Fruit fly (Drosophila melanogaster): ENCODE measurements around the gene CG14537.
A peak's percentile ranks its signal among the peaks of the same experiment; 100 is the strongest.

Gene CG14537

dm6 chr2L:7871821-7872524 lies 31.7 kb downstream of the CG14537 start:
- peak; percentile 5 for TF ChIP-seq CG5204 (GFP tag; optimal IDR thresholded peaks at IDR 0.05)
- no peak for TF ChIP-seq toe (GFP tag; optimal IDR thresholded peaks at IDR 0.05)
- TF ChIP-seq Clk (GFP tag; optimal IDR thresholded peaks at IDR 0.05) = no peak

- TF ChIP-seq cic (GFP tag; optimal IDR thresholded peaks at IDR 0.05) (no peak), CG14711 (tag; optimal IDR thresholded peaks at IDR 0.05) (no peak), CG12768 (GFP tag; optimal IDR thresholded peaks at IDR 0.05) (no peak), Crg-1 (GFP tag; optimal IDR thresholded peaks at IDR 0.05) (no peak), CG5204 (GFP tag; optimal IDR thresholded peaks at IDR 0.05) (no peak), cnc (optimal IDR thresholded peaks at IDR 0.05) (no peak), CG7045 (GFP tag; optimal IDR thresholded peaks at IDR 0.05) (no peak), CG7101 (tag; optimal IDR thresholded peaks at IDR 0.05) (no peak), kay (GFP tag; ENCODE audit: borderline replicate concordance) (no peak), CG11617 (GFP tag; optimal IDR thresholded peaks at IDR 0.05) (no peak), Hr96 (GFP tag; optimal IDR thresholded peaks at IDR 0.05) (no peak), Mnt (GFP tag; optimal IDR thresholded peaks at IDR 0.05) (no peak), ovo (GFP tag; optimal IDR thresholded peaks at IDR 0.05) (no peak), pad (GFP tag; optimal IDR thresholded peaks at IDR 0.05) (no peak), CG1620 (GFP tag; optimal IDR thresholded peaks at IDR 0.05) (no peak)
These were observed 32.4 kb downstream of the CG14537 start for dm6 chr2L:7872680-7873079.

dm6 chr2L:7875676-7876075 lies 35.4 kb downstream of the CG14537 start:
- TF ChIP-seq CG7101 (tag; optimal IDR thresholded peaks at IDR 0.05) = no peak

dm6 chr2L:7876520-7877232 lies 36.4 kb downstream of the CG14537 start:
- TF ChIP-seq CG1620 (GFP tag; optimal IDR thresholded peaks at IDR 0.05) (no peak), CG5204 (GFP tag; optimal IDR thresholded peaks at IDR 0.05) (no peak), cic (GFP tag; optimal IDR thresholded peaks at IDR 0.05) (no peak), cnc (optimal IDR thresholded peaks at IDR 0.05) (no peak), CG7045 (GFP tag; optimal IDR thresholded peaks at IDR 0.05) (no peak), CG12768 (GFP tag; optimal IDR thresholded peaks at IDR 0.05) (no peak), pad (GFP tag; optimal IDR thresholded peaks at IDR 0.05) (no peak), bab1 (GFP tag; optimal IDR thresholded peaks at IDR 0.05) (no peak), CG33017 (tag; optimal IDR thresholded peaks at IDR 0.05) (no peak), CG11617 (GFP tag; optimal IDR thresholded peaks at IDR 0.05) (no peak), tj (GFP tag; optimal IDR thresholded peaks at IDR 0.05) (no peak), kay (GFP tag; ENCODE audit: borderline replicate concordance) (no peak), Hr96 (GFP tag; optimal IDR thresholded peaks at IDR 0.05) (no peak), CG14711 (tag; optimal IDR thresholded peaks at IDR 0.05) (no peak), CG7101 (tag; optimal IDR thresholded peaks at IDR 0.05) (no peak)

- TF ChIP-seq CG5204 (GFP tag; optimal IDR thresholded peaks at IDR 0.05) (no peak), CG1620 (GFP tag; optimal IDR thresholded peaks at IDR 0.05) (no peak), tj (GFP tag; optimal IDR thresholded peaks at IDR 0.05) (no peak), Clk (GFP tag; optimal IDR thresholded peaks at IDR 0.05) (no peak)
These were observed 38.1 kb downstream of the CG14537 start for dm6 chr2L:7878372-7878771.

- TF ChIP-seq CG1620 (GFP tag; optimal IDR thresholded peaks at IDR 0.05) = no peak
- peak; percentile 47 for TF ChIP-seq kay (GFP tag; ENCODE audit: borderline replicate concordance)
- no peak for TF ChIP-seq bab1 (GFP tag; optimal IDR thresholded peaks at IDR 0.05)
These were observed 39.1 kb downstream of the CG14537 start, which contains the start of gene spz3 for dm6 chr2L:7879292-7879894. Gene spz3, minus strand, starts transcription at chr2L:7879552.

- TF ChIP-seq CG11617 (GFP tag; optimal IDR thresholded peaks at IDR 0.05) (no peak), ovo (GFP tag; optimal IDR thresholded peaks at IDR 0.05) (no peak), cic (GFP tag; optimal IDR thresholded peaks at IDR 0.05) (no peak), Hr96 (GFP tag; optimal IDR thresholded peaks at IDR 0.05) (no peak), Clk (GFP tag; optimal IDR thresholded peaks at IDR 0.05) (no peak), tj (GFP tag; optimal IDR thresholded peaks at IDR 0.05) (no peak), CG1620 (GFP tag; optimal IDR thresholded peaks at IDR 0.05) (no peak), kay (GFP tag; ENCODE audit: borderline replicate concordance) (no peak), CG5204 (GFP tag; optimal IDR thresholded peaks at IDR 0.05) (no peak), toe (GFP tag; optimal IDR thresholded peaks at IDR 0.05) (no peak), Crg-1 (GFP tag; optimal IDR thresholded peaks at IDR 0.05) (no peak), bab1 (GFP tag; optimal IDR thresholded peaks at IDR 0.05) (no peak), Mnt (GFP tag; optimal IDR thresholded peaks at IDR 0.05) (no peak), CG12768 (GFP tag; optimal IDR thresholded peaks at IDR 0.05) (no peak), cnc (optimal IDR thresholded peaks at IDR 0.05) (no peak)
These were observed 40.2 kb downstream of the CG14537 start for dm6 chr2L:7880458-7880857.

Measured in whole organism, adult.